Worm (Caenorhabditis elegans): Measurements from ENCODE around the gene uggt-1.

Gene uggt-1

ce11 chrX:7523799-7524198 lies 23.0 kb upstream of the uggt-1 start:
- TF ChIP-seq lin-35 (GFP tag; optimal IDR thresholded peaks at IDR 0.05) (no peak), zfh-2 (GFP tag; conservative IDR thresholded peaks at IDR 0.05) (0 out of 2 replicates have a peak, but pooled peaks have one; percentile 29)

ce11 chrX:7522595-7522994 lies 21.8 kb upstream of the uggt-1 start:
- TF ChIP-seq nhr-27 (tag; optimal IDR thresholded peaks at IDR 0.05) (no peak), cebp-2 (GFP tag; IDR thresholded peaks at IDR 0.05) (no peak), mes-4 (tag; optimal IDR thresholded peaks at IDR 0.05) (no peak), lin-26 (GFP tag; IDR thresholded peaks at IDR 0.05) (no peak), dpff-1 (tag; optimal IDR thresholded peaks at IDR 0.05) (no peak), gei-17 (GFP tag; optimal IDR thresholded peaks at IDR 0.05) (no peak), attf-3 (GFP tag; conservative IDR thresholded peaks at IDR 0.05) (no peak), K11D2.4 (GFP tag; IDR thresholded peaks at IDR 0.05) (no peak), B0261.1 (tag; optimal IDR thresholded peaks at IDR 0.05) (no peak), atf-7 (tag; optimal IDR thresholded peaks at IDR 0.05) (no peak), F37B4.10 (GFP tag; IDR thresholded peaks at IDR 0.05) (no peak), ceh-58 (GFP tag; IDR thresholded peaks at IDR 0.05) (no peak), C06A6.2 (GFP tag; conservative IDR thresholded peaks at IDR 0.05) (no peak), bed-2 (GFP tag; IDR thresholded peaks at IDR 0.05) (no peak), athp-1 (tag; optimal IDR thresholded peaks at IDR 0.05) (no peak), lin-35 (GFP tag; optimal IDR thresholded peaks at IDR 0.05) (no peak), unc-62 (GFP tag; optimal IDR thresholded peaks at IDR 0.05) (no peak)

ce11 chrX:7519569-7519968 lies 18.8 kb upstream of the uggt-1 start, which contains the start of gene chts-1:
Gene chts-1, minus strand, starts transcription at chrX:7519669.
- TF ChIP-seq F22D6.2 (tag; optimal IDR thresholded peaks at IDR 0.05) (no peak), egl-18 (GFP tag; IDR thresholded peaks at IDR 0.05) (no peak), rpc-1 (optimal IDR thresholded peaks at IDR 0.05) (no peak), rpc-1 (tag; optimal IDR thresholded peaks at IDR 0.05) (no peak), K12H6.12 (tag; optimal IDR thresholded peaks at IDR 0.05) (no peak), pha-4 (tag; optimal IDR thresholded peaks at IDR 0.05) (no peak), D2030.7 (GFP tag; IDR thresholded peaks at IDR 0.05) (no peak), rcor-1 (GFP tag; IDR thresholded peaks at IDR 0.05) (no peak), F55B11.4 (tag; optimal IDR thresholded peaks at IDR 0.05; ENCODE audit: borderline replicate concordance, insufficient read depth) (no peak), B0019.2 (GFP tag; conservative IDR thresholded peaks at IDR 0.05) (no peak), aptf-2 (GFP tag; conservative IDR thresholded peaks at IDR 0.05) (no peak), ama-1 (optimal IDR thresholded peaks at IDR 0.05) (no peak), ama-1 (GFP tag; optimal IDR thresholded peaks at IDR 0.05) (no peak), efl-1 (GFP tag; optimal IDR thresholded peaks at IDR 0.05) (no peak), Y95B8A.8 (GFP tag; IDR thresholded peaks at IDR 0.05) (no peak), ztf-28 (GFP tag; IDR thresholded peaks at IDR 0.05) (no peak), C06A6.2 (GFP tag; conservative IDR thresholded peaks at IDR 0.05) (no peak), nfyb-1 (GFP tag; IDR thresholded peaks at IDR 0.05) (no peak)

ce11 chrX:7512714-7513113 lies 11.9 kb upstream of the uggt-1 start:
- no peak for TF ChIP-seq madf-3 (GFP tag; IDR thresholded peaks at IDR 0.05)
- no peak for TF ChIP-seq madf-6 (GFP tag; IDR thresholded peaks at IDR 0.05)
- TF ChIP-seq tbx-9 (tag; optimal IDR thresholded peaks at IDR 0.05; ENCODE audit: borderline replicate concordance), result no peak
- no peak for TF ChIP-seq ceh-100 (GFP tag; IDR thresholded peaks at IDR 0.05)
- TF ChIP-seq snpc-4 (GFP tag; optimal IDR thresholded peaks at IDR 0.05), result no peak
- TF ChIP-seq snpc-4 (tag; optimal IDR thresholded peaks at IDR 0.05), result no peak
- TF ChIP-seq ZK185.1 (tag; optimal IDR thresholded peaks at IDR 0.05; ENCODE audit: poor library complexity, severe bottlenecking), result no peak
- TF ChIP-seq sea-2 (GFP tag; IDR thresholded peaks at IDR 0.05), result no peak
- no peak for TF ChIP-seq sdz-38 (tag; optimal IDR thresholded peaks at IDR 0.05)
- no peak for TF ChIP-seq F52B5.7 (tag; optimal IDR thresholded peaks at IDR 0.05)
- TF ChIP-seq D2030.7 (GFP tag; IDR thresholded peaks at IDR 0.05), result no peak
- TF ChIP-seq snpc-1.3 (tag; optimal IDR thresholded peaks at IDR 0.05; ENCODE audit: insufficient read depth), result no peak
- TF ChIP-seq attf-3 (GFP tag; conservative IDR thresholded peaks at IDR 0.05), result no peak
- no peak for TF ChIP-seq somi-1 (GFP tag; optimal IDR thresholded peaks at IDR 0.05)
- TF ChIP-seq lsy-27 (tag; optimal IDR thresholded peaks at IDR 0.05; ENCODE audit: borderline replicate concordance, insufficient read depth), result no peak

Data from whole organism, young adult.